Worm (Caenorhabditis elegans): ENCODE results near the gene Y53G8AM.8.

DNA sequence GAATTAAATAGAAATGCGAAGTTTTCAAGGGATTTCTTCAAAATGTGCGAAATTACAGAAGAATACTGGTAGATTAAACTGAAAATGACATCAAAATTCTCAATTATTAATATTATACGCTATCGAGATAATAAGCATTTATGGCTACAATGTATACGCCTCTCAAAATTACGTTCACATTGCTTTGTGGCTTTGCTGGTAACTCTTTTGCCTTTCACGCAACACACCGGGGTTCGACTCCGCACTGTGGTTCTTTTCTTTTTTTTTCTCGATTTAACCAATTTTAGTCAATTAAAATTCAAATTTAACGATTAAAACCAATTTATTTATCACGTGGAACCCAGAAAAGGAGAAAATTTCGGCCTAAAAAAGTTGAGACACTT is 29.5 kb downstream of the Y53G8AM.8 start:
- no peak for TF ChIP-seq ama-1 (optimal IDR thresholded peaks at IDR 0.05)
- TF ChIP-seq nhr-11 (tag; optimal IDR thresholded peaks at IDR 0.05) = no peak
- no peak for TF ChIP-seq blmp-1 (tag; optimal IDR thresholded peaks at IDR 0.05; ENCODE audit: insufficient read depth)
- no peak for TF ChIP-seq lin-39 (tag; optimal IDR thresholded peaks at IDR 0.05)
- TF ChIP-seq ceh-16 (tag; optimal IDR thresholded peaks at IDR 0.05) = no peak
- TF ChIP-seq nhr-77 (tag; optimal IDR thresholded peaks at IDR 0.05) = no peak
- no peak for TF ChIP-seq unc-62 (GFP tag; optimal IDR thresholded peaks at IDR 0.05)
- TF ChIP-seq elt-3 (tag; optimal IDR thresholded peaks at IDR 0.05) = no peak
- no peak for TF ChIP-seq ztf-4 (tag; optimal IDR thresholded peaks at IDR 0.05)
- no peak for TF ChIP-seq aly-2 (tag; optimal IDR thresholded peaks at IDR 0.05)
- no peak for TF ChIP-seq nhr-6 (tag; optimal IDR thresholded peaks at IDR 0.05)
- no peak for TF ChIP-seq nhr-10 (tag; optimal IDR thresholded peaks at IDR 0.05)
- no peak for TF ChIP-seq nhr-12 (tag; optimal IDR thresholded peaks at IDR 0.05)

Data from whole organism, L2 larva.